Fruit fly (Drosophila melanogaster): ENCODE measurements around the gene Prp4k.

DNA sequence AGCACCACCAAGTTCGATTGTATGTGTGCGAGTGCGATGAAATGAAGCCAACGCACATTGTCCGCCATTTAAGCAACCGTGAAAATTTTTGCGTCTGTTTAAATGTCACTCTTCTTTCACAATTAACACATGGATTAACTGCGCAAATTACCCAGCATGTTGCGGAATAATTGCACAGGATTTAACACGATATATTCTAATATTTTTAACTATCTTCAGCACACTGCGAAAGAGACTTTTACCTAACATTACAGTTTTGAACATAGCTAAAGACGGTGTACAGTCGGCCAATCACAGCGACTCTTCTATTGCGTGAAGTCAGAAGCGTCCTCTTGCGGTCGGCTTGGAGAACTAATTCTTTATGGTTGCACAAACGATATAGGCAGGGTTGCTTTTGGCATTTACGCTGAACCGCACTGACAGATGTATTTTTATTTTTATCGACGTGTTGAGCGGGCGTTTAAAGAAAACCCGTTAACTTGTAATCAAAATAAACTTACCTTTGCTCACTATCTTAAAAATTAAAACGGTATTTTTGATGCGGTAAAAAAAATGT, 35.5 kb upstream of the Prp4k start:
- TF ChIP-seq CTCF (optimal IDR thresholded peaks at IDR 0.05) (peak; percentile 96 to 97), CG8478 (optimal IDR thresholded peaks at IDR 0.05) (no peak)
